Worm (Caenorhabditis elegans): Measurements from ENCODE around the gene str-164.
A peak's percentile ranks its signal among the peaks of the same experiment; 100 is the strongest.

The str-164 gene

ce11 chrIV:4992089-4992488, 31.6 kb downstream of the str-164 start, which contains the start of gene str-162:
str-162 (plus strand) TSS chrIV:4992389.
- TF ChIP-seq gei-17 (GFP tag; optimal IDR thresholded peaks at IDR 0.05) = no peak

DNA sequence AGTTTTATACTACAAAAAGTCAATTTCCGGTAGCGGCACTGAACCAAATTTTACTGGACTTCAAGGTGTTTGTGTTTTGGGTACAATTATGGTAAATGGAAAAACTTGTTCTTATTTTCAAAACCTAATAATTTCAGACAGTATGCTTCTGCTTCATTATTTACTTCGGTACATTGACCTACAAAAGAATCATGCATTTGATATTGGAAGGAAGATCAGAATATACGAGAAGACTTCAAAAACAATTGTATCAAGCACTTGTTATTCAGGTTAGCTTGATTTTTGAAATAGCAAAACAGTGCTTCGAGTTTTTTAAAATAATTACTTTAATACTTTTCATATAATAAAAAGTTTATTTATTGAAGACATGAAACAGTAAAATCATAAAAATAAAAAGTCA, 32.6 kb downstream of the str-164 start:
- TF ChIP-seq ztf-6 (GFP tag; IDR thresholded peaks at IDR 0.05) (no peak), madf-10 (tag; optimal IDR thresholded peaks at IDR 0.05) (no peak), tbp1 (GFP tag; optimal IDR thresholded peaks at IDR 0.05) (no peak)

- TF ChIP-seq ceh-79 (tag; optimal IDR thresholded peaks at IDR 0.05) (no peak), nhr-120 (GFP tag; IDR thresholded peaks at IDR 0.05) (no peak), snpc-4 (GFP tag; optimal IDR thresholded peaks at IDR 0.05) (no peak), snpc-4 (tag; optimal IDR thresholded peaks at IDR 0.05) (no peak), F10E7.11 (tag; optimal IDR thresholded peaks at IDR 0.05) (no peak), rec-8 (tag; optimal IDR thresholded peaks at IDR 0.05) (no peak), hmg-1.2 (GFP tag; IDR thresholded peaks at IDR 0.05) (no peak), ama-1 (optimal IDR thresholded peaks at IDR 0.05) (no peak), ama-1 (GFP tag; optimal IDR thresholded peaks at IDR 0.05) (no peak), attf-6 (GFP tag; IDR thresholded peaks at IDR 0.05) (no peak), nhr-27 (tag; optimal IDR thresholded peaks at IDR 0.05) (no peak), lsl-1 (GFP tag; optimal IDR thresholded peaks at IDR 0.05) (no peak), madf-3 (GFP tag; IDR thresholded peaks at IDR 0.05) (no peak)
Measured at ce11 chrIV:4995842-4996241, 35.3 kb downstream of the str-164 start, which contains the start of gene ssq-2. ssq-2 (plus strand) TSS chrIV:4996142.

ce11 chrIV:4996956-4997355, 36.4 kb downstream of the str-164 start:
- TF ChIP-seq zfh-2 (GFP tag; conservative IDR thresholded peaks at IDR 0.05) (peak; percentile 70), sea-2 (GFP tag; IDR thresholded peaks at IDR 0.05) (no peak), egrh-3 (GFP tag; IDR thresholded peaks at IDR 0.05) (peak; percentile 86)

- no peak for TF ChIP-seq let-526 (GFP tag; IDR thresholded peaks at IDR 0.05)
- TF ChIP-seq fkh-3 (tag; optimal IDR thresholded peaks at IDR 0.05) = no peak
- no peak for TF ChIP-seq zim-3 (tag; optimal IDR thresholded peaks at IDR 0.05)
- TF ChIP-seq attf-6 (GFP tag; IDR thresholded peaks at IDR 0.05) = no peak
- TF ChIP-seq bed-2 (GFP tag; IDR thresholded peaks at IDR 0.05) = no peak
- no peak for TF ChIP-seq him-1 (tag; optimal IDR thresholded peaks at IDR 0.05)
- TF ChIP-seq gei-17 (GFP tag; optimal IDR thresholded peaks at IDR 0.05) = no peak
- no peak for TF ChIP-seq snpc-4 (GFP tag; optimal IDR thresholded peaks at IDR 0.05)
- no peak for TF ChIP-seq snpc-4 (tag; optimal IDR thresholded peaks at IDR 0.05)
- TF ChIP-seq aptf-2 (GFP tag; conservative IDR thresholded peaks at IDR 0.05) = no peak
- TF ChIP-seq ccch-3 (GFP tag; optimal IDR thresholded peaks at IDR 0.05) = no peak
- TF ChIP-seq cebp-2 (GFP tag; IDR thresholded peaks at IDR 0.05) = no peak
- TF ChIP-seq cebp-1 (GFP tag; IDR thresholded peaks at IDR 0.05) = no peak
- no peak for TF ChIP-seq cebp-1 (tag; optimal IDR thresholded peaks at IDR 0.05)
- TF ChIP-seq mel-28 (tag; optimal IDR thresholded peaks at IDR 0.05; ENCODE audit: borderline replicate concordance) = no peak
- TF ChIP-seq B0035.1 (tag; optimal IDR thresholded peaks at IDR 0.05) = no peak
- no peak for TF ChIP-seq lir-1 (GFP tag; conservative IDR thresholded peaks at IDR 0.05)
- no peak for TF ChIP-seq nfya-1 (tag; optimal IDR thresholded peaks at IDR 0.05; ENCODE audit: borderline replicate concordance, insufficient read depth)
Measured at ce11 chrIV:5002448-5002847, 41.9 kb downstream of the str-164 start, which contains the start of gene pes-1. pes-1 (plus strand) TSS chrIV:5002748.

All from whole organism, young adult.